Fruit fly (Drosophila melanogaster) whole organism, embryonic: ENCODE measurements around the gene 14-3-3epsilon.

ENCODE experiments used
- Ada2b ChIP-seq: fragments of 200-800 bp; sonication (Bioruptor generic); IDR thresholded peaks from 2 replicates; pipeline ENCODE4 v1.3.6; 2022; ENCODE audit warnings: missing biosample characterization, missing genetic modification characterization
- Awh ChIP-seq: fragments of 200-800 bp; sonication (Bioruptor generic); IDR thresholded peaks from 2 replicates; pipeline ENCODE4, ENCODE4 v1.3.6; 2022; ENCODE audit warnings: missing biosample characterization, missing genetic modification characterization
- Bgb ChIP-seq: fragments of 200-800 bp; sonication (Bioruptor generic); IDR thresholded peaks from 2 replicates; pipeline ENCODE4 v1.3.6; 2022; ENCODE audit warnings: missing biosample characterization, missing genetic modification characterization; ENCODE audit not compliant: partially characterized antibody
- CG11247 ChIP-seq: fragments of 200-800 bp; sonication (Bioruptor generic); IDR thresholded peaks from 2 replicates; pipeline ENCODE4 v1.3.6; 2022; ENCODE audit warnings: missing biosample characterization, missing genetic modification characterization
- CG11504 ChIP-seq: fragments of 200-800 bp; sonication (Bioruptor generic); optimal IDR thresholded peaks from 3 replicates; lab custom pipeline; 2019; ENCODE audit warnings: missing biosample characterization, mild to moderate bottlenecking, missing genetic modification characterization, moderate library complexity
- CG11560 ChIP-seq: fragments of 200-800 bp; sonication (Bioruptor generic); IDR thresholded peaks from 3 replicates; pipeline ENCODE4 v1.3.6; 2022; ENCODE audit warnings: missing biosample characterization, missing genetic modification characterization
- CG12391 ChIP-seq: fragments of 200-800 bp; sonication (Bioruptor generic); optimal IDR thresholded peaks from 3 replicates; lab custom pipeline; 2018; ENCODE audit warnings: missing biosample characterization, mild to moderate bottlenecking, missing genetic modification characterization, moderate library complexity
- CG15479 ChIP-seq: fragments of 200-800 bp; sonication (Bioruptor generic); optimal IDR thresholded peaks from 3 replicates; lab custom pipeline; 2019; ENCODE audit warnings: missing biosample characterization, mild to moderate bottlenecking, missing genetic modification characterization, moderate library complexity
- CG2678 ChIP-seq: fragments of 200-800 bp; sonication (Bioruptor generic); optimal IDR thresholded peaks from 3 replicates; lab custom pipeline; 2019; ENCODE audit warnings: missing biosample characterization, mild to moderate bottlenecking, missing genetic modification characterization, moderate library complexity
- CG3065 ChIP-seq: fragments of 200-800 bp; sonication (Bioruptor generic); optimal IDR thresholded peaks from 2 replicates; lab custom pipeline; 2016; ENCODE audit warnings: missing biosample characterization, missing genetic modification characterization
- CG3838 ChIP-seq: fragments of 200-800 bp; sonication (Bioruptor generic); optimal IDR thresholded peaks from 3 replicates; lab custom pipeline; 2016; ENCODE audit warnings: missing biosample characterization, missing genetic modification characterization
- CG43689 ChIP-seq: fragments of 200-800 bp; sonication (Bioruptor generic); IDR thresholded peaks from 2 replicates; pipeline ENCODE4 v1.3.6; 2022; ENCODE audit warnings: missing biosample characterization, missing genetic modification characterization
- CG4404 ChIP-seq: fragments of 200-800 bp; sonication (Bioruptor generic); IDR thresholded peaks from 2 replicates; pipeline ENCODE4 v1.3.6; 2022; ENCODE audit warnings: missing biosample characterization, missing genetic modification characterization
- CG4424 ChIP-seq: fragments of 200-800 bp; sonication (Bioruptor generic); optimal IDR thresholded peaks from 3 replicates; lab custom pipeline; 2016; ENCODE audit warnings: missing biosample characterization, missing genetic modification characterization
- CG5245 ChIP-seq: fragments of 200-800 bp; sonication (Bioruptor generic); optimal IDR thresholded peaks from 3 replicates; lab custom pipeline; 2016; ENCODE audit warnings: missing biosample characterization, missing genetic modification characterization
- CG5953 ChIP-seq: fragments of 200-800 bp; sonication (Bioruptor generic); IDR thresholded peaks from 2 replicates; pipeline ENCODE4 v1.3.6; 2022; ENCODE audit warnings: missing biosample characterization, missing genetic modification characterization
- CG6254 ChIP-seq: fragments of 200-800 bp; sonication (Bioruptor generic); optimal IDR thresholded peaks from 3 replicates; lab custom pipeline; 2017; ENCODE audit warnings: mild to moderate bottlenecking, missing biosample characterization, missing genetic modification reagents, missing genetic modification characterization
- CG6765 ChIP-seq: fragments of 200-800 bp; sonication (Bioruptor generic); optimal IDR thresholded peaks from 3 replicates; lab custom pipeline; 2017; ENCODE audit warnings: missing biosample characterization, mild to moderate bottlenecking, missing genetic modification characterization
- CG8388 ChIP-seq: fragments of 200-800 bp; sonication (Bioruptor generic); optimal IDR thresholded peaks from 2 replicates; lab custom pipeline; 2019; ENCODE audit warnings: missing biosample characterization, mild to moderate bottlenecking, missing genetic modification characterization, moderate library complexity
- CG9609 ChIP-seq: fragments of 200-800 bp; sonication (Bioruptor generic); optimal IDR thresholded peaks from 3 replicates; lab custom pipeline; 2016; ENCODE audit warnings: missing biosample characterization, missing genetic modification characterization
- CTCF ChIP-seq: fragments of 200-800 bp; sonication (Bioruptor generic); optimal IDR thresholded peaks from 2 replicates; lab custom pipeline; 2017; ENCODE audit warnings: missing biosample characterization, mild to moderate bottlenecking, missing genetic modification characterization, moderate library complexity
- Dip3 ChIP-seq: fragments of 200-800 bp; sonication (Bioruptor generic); optimal IDR thresholded peaks from 3 replicates; lab custom pipeline; 2016; ENCODE audit warnings: missing biosample characterization, missing genetic modification characterization
- Dll ChIP-seq: fragments of 200-800 bp; sonication (Bioruptor generic); IDR thresholded peaks from 4 replicates; pipeline ENCODE4 v1.3.6; 2022; ENCODE audit warnings: missing biosample characterization, missing genetic modification characterization; ENCODE audit not compliant: partially characterized antibody
- Ets97D ChIP-seq: fragments of 200-800 bp; sonication (Bioruptor generic); optimal IDR thresholded peaks from 3 replicates; lab custom pipeline; 2016; ENCODE audit warnings: missing biosample characterization, missing genetic modification characterization
- Fer2 ChIP-seq: fragments of 200-800 bp; sonication (Bioruptor generic); optimal IDR thresholded peaks from 2 replicates; lab custom pipeline; 2018; ENCODE audit warnings: missing biosample characterization, mild to moderate bottlenecking, missing genetic modification characterization, moderate library complexity
- HLH4C ChIP-seq: fragments of 200-800 bp; sonication (Bioruptor generic); IDR thresholded peaks from 3 replicates; pipeline ENCODE4 v1.3.6; 2022; ENCODE audit warnings: missing biosample characterization, missing genetic modification characterization; ENCODE audit not compliant: partially characterized antibody
- MESR4 ChIP-seq: fragments of 200-800 bp; sonication (Bioruptor generic); optimal IDR thresholded peaks from 2 replicates; lab custom pipeline; 2018; ENCODE audit warnings: missing biosample characterization, mild to moderate bottlenecking, missing genetic modification characterization, moderate library complexity
- Meics ChIP-seq: fragments of 200-800 bp; sonication (Bioruptor generic); optimal IDR thresholded peaks from 2 replicates; lab custom pipeline; 2017; ENCODE audit warnings: missing biosample characterization, mild to moderate bottlenecking, missing genetic modification characterization
- Nf-YB ChIP-seq: fragments of 200-800 bp; sonication (Bioruptor generic); optimal IDR thresholded peaks from 3 replicates; lab custom pipeline; 2019; ENCODE audit warnings: missing biosample characterization, mild to moderate bottlenecking, missing genetic modification characterization, moderate library complexity
- Optix ChIP-seq: fragments of 200-800 bp; sonication (Bioruptor generic); IDR thresholded peaks from 3 replicates; pipeline ENCODE4 v1.3.6; 2022; ENCODE audit warnings: missing biosample characterization, missing genetic modification characterization
- Pdp1 ChIP-seq, 2 experiments: fragments of 200-800 bp; sonication (Bioruptor generic); optimal IDR thresholded peaks; 3 replicates each; lab custom pipeline; 2016; ENCODE audit warnings: missing biosample characterization in 2 of 2, missing genetic modification characterization in 2 of 2, mild to moderate bottlenecking in 1 of 2, moderate library complexity in 1 of 2
- Rfx ChIP-seq: fragments of 200-800 bp; sonication (Bioruptor generic); IDR thresholded peaks from 2 replicates; pipeline ENCODE4 v1.3.6; 2022; ENCODE audit warnings: missing biosample characterization, missing genetic modification characterization
- al ChIP-seq: fragments of 200-800 bp; sonication (Bioruptor generic); IDR thresholded peaks from 2 replicates; pipeline ENCODE4 v1.3.6; 2022; ENCODE audit warnings: missing biosample characterization, missing genetic modification characterization
- aop ChIP-seq: fragments of 200-800 bp; sonication (Bioruptor generic); IDR thresholded peaks from 2 replicates; pipeline ENCODE4 v1.3.6; 2022; ENCODE audit warnings: missing biosample characterization, missing genetic modification characterization
- ci ChIP-seq: fragments of 200-800 bp; sonication (Bioruptor generic); IDR thresholded peaks from 3 replicates; pipeline ENCODE4 v1.3.6; 2022; ENCODE audit warnings: missing biosample characterization, missing genetic modification characterization
- fd96Cb ChIP-seq: fragments of 200-800 bp; sonication (Bioruptor generic); optimal IDR thresholded peaks from 2 replicates; lab custom pipeline; 2018; ENCODE audit warnings: missing biosample characterization, mild to moderate bottlenecking, missing genetic modification characterization, moderate library complexity
- grn ChIP-seq: fragments of 200-800 bp; sonication (Bioruptor generic); optimal IDR thresholded peaks from 3 replicates; lab custom pipeline; 2017; ENCODE audit warnings: missing biosample characterization, missing genetic modification characterization
- hbn ChIP-seq: fragments of 200-800 bp; sonication (Bioruptor generic); IDR thresholded peaks from 2 replicates; pipeline ENCODE4 v1.3.6; 2022; ENCODE audit warnings: missing biosample characterization, missing genetic modification characterization; ENCODE audit not compliant: partially characterized antibody
- hkb ChIP-seq, 2 experiments: fragments of 200-800 bp in 1 of 2; fragments of >200 bp in 1 of 2; sonication (Bioruptor generic) in 1 of 2; IDR thresholded peaks in 1 of 2; optimal IDR thresholded peaks in 1 of 2; 2 replicates each; pipeline versions ENCODE4 v1.3.6 to Lab custom; 2017 to 2022; ENCODE audit warnings: missing biosample characterization in 1 of 2, missing genetic modification characterization in 1 of 2
- kni ChIP-seq: fragments of 200-800 bp; sonication (Bioruptor generic); optimal IDR thresholded peaks from 3 replicates; lab custom pipeline; 2017; ENCODE audit warnings: mild to moderate bottlenecking, missing biosample characterization, missing genetic modification reagents, missing genetic modification characterization
- mld ChIP-seq: fragments of 200-800 bp; sonication (Bioruptor generic); IDR thresholded peaks from 3 replicates; pipeline ENCODE4 v1.3.6; 2022; ENCODE audit warnings: missing biosample characterization, missing genetic modification characterization; ENCODE audit not compliant: partially characterized antibody
- oc ChIP-seq: fragments of 200-800 bp; sonication (Bioruptor generic); optimal IDR thresholded peaks from 2 replicates; lab custom pipeline; 2018; ENCODE audit warnings: missing biosample characterization, mild to moderate bottlenecking, missing genetic modification characterization, moderate library complexity
- odd ChIP-seq: fragments of 200-800 bp; sonication (Bioruptor generic); optimal IDR thresholded peaks from 2 replicates; lab custom pipeline; 2017; ENCODE audit warnings: missing biosample characterization, mild to moderate bottlenecking, missing genetic modification characterization
- otp ChIP-seq: fragments of 200-800 bp; sonication (Bioruptor generic); IDR thresholded peaks from 3 replicates; pipeline ENCODE4, ENCODE4 v1.3.6; 2022; ENCODE audit warnings: missing biosample characterization, missing genetic modification characterization
- pros ChIP-seq: fragments of 200-800 bp; sonication (Bioruptor generic); optimal IDR thresholded peaks from 3 replicates; lab custom pipeline; 2019; ENCODE audit warnings: missing biosample characterization, mild to moderate bottlenecking, missing genetic modification characterization, moderate library complexity
- run ChIP-seq: fragments of 200-800 bp; sonication (Bioruptor generic); optimal IDR thresholded peaks from 3 replicates; lab custom pipeline; 2018; ENCODE audit warnings: missing biosample characterization, mild to moderate bottlenecking, missing genetic modification characterization
- scrt ChIP-seq: fragments of 200-800 bp; sonication (Bioruptor generic); optimal IDR thresholded peaks from 2 replicates; lab custom pipeline; 2018; ENCODE audit warnings: missing biosample characterization, mild to moderate bottlenecking, missing genetic modification characterization, moderate library complexity
- stc ChIP-seq: fragments of 200-800 bp; sonication (Bioruptor generic); IDR thresholded peaks from 2 replicates; pipeline ENCODE4 v1.3.6; 2022; ENCODE audit warnings: missing biosample characterization, missing genetic modification characterization
- tna ChIP-seq: fragments of 200-800 bp; sonication (Bioruptor generic); IDR thresholded peaks from 2 replicates; pipeline ENCODE4 v1.3.6; 2022; ENCODE audit warnings: missing biosample characterization, missing genetic modification characterization; ENCODE audit not compliant: partially characterized antibody

Gene 14-3-3epsilon

dm6 chr3R:18274328-18275098 is 32.2 kb downstream of the 14-3-3epsilon start, which contains the start of the genes Vps39 and eIF1A (continued):
- TF ChIP-seq CG12391 (tag; lab: Kevin White, UChicago) (peak; percentile 58), Optix (no peak), Ets97D (GFP tag; lab: Kevin White, UChicago) (peak; percentile 70), Dip3 (GFP tag; lab: Kevin White, UChicago) (peak; percentile 21), CG4424 (GFP tag; lab: Kevin White, UChicago) (peak; percentile 35), aop (GFP tag; lab: Robert Waterston, UW) (no peak), otp (GFP tag; lab: Robert Waterston, UW) (0 out of 3 replicates have a peak, but pooled peaks have one; percentile 9), al (GFP tag; lab: Robert Waterston, UW) (peak; percentile 31; the same call in 1 of the 2 replicates), CG9609 (GFP tag; lab: Kevin White, UChicago) (no peak), CG3838 (GFP tag; lab: Kevin White, UChicago) (peak; percentile 2), tna (GFP tag; lab: Robert Waterston, UW) (peak; percentile 83), odd (no peak), CG3065 (GFP tag; lab: Kevin White, UChicago) (no peak), kni (GFP tag; lab: Kevin White, UChicago) (no peak), CG11560 (tag; lab: Robert Waterston, UW) (no peak), Rfx (GFP tag; lab: Robert Waterston, UW) (peak; percentile 30; the same call in 1 of the 2 replicates), Bgb (GFP tag; lab: Robert Waterston, UW) (peak; percentile 86), scrt (no peak), HLH4C (GFP tag; lab: Robert Waterston, UW) (peak; percentile 93), Pdp1 (GFP tag; optimal IDR thresholded peaks at IDR 0.05; lab: Kevin White, UChicago) (peak in 1 of 2 experiments; percentile 38), CG15479 (GFP tag; lab: Kevin White, UChicago) (no peak), CG6254 (no peak), CG8388 (GFP tag; lab: Kevin White, UChicago) (peak; percentile 24), pros (GFP tag; lab: Kevin White, UChicago) (no peak), Awh (GFP tag; lab: Robert Waterston, UW) (no peak), stc (no peak), hkb (optimal IDR thresholded peaks at IDR 0.05; lab: Kevin White, UChicago) (no peak), hkb (GFP tag; IDR thresholded peaks at IDR 0.05; lab: Robert Waterston, UW) (no peak), CG4404 (GFP tag; lab: Robert Waterston, UW) (no peak; the same call in 1 of the 2 replicates), ci (GFP tag; lab: Robert Waterston, UW) (no peak), CG5245 (GFP tag; lab: Kevin White, UChicago) (no peak), Meics (GFP tag; lab: Kevin White, UChicago) (peak; percentile 38), CG5953 (no peak), Fer2 (tag; lab: Kevin White, UChicago) (no peak), Nf-YB (GFP tag; lab: Kevin White, UChicago) (no peak), run (tag; lab: Kevin White, UChicago) (no peak), grn (GFP tag; lab: Kevin White, UChicago) (no peak), CG11504 (tag; lab: Kevin White, UChicago) (no peak), MESR4 (GFP tag; lab: Kevin White, UChicago) (peak; percentile 93), Ada2b (GFP tag; lab: Robert Waterston, UW) (no peak), mld (peak; percentile 58; the same call in 1 of the 3 replicates), hbn (peak; percentile 81), Dll (peak; percentile 94), CG2678 (tag; lab: Kevin White, UChicago) (no peak), fd96Cb (tag; lab: Kevin White, UChicago) (no peak), CG43689 (no peak), CG6765 (GFP tag; lab: Kevin White, UChicago) (no peak), CG11247 (no peak), oc (no peak), CTCF (GFP tag; lab: Kevin White, UChicago) (no peak)
